Worm (Caenorhabditis elegans) whole organism, L4/young adult: ENCODE results near the gene W03H9.1.

Source experiments
- W03F9.2 ChIP-seq: fragments of 150-350 bp; optimal IDR thresholded peaks from 2 replicates; lab custom pipeline; 2014; ENCODE audit warnings: missing biosample characterization, missing genetic modification characterization
- dao-5 ChIP-seq: sonication (generic microtip); optimal IDR thresholded peaks from 2 replicates; lab custom pipeline; 2016; ENCODE audit warnings: missing genotype, missing genetic modification characterization, moderate library complexity, missing compliant biosample characterization
- him-1 ChIP-seq: sonication (generic microtip); optimal IDR thresholded peaks from 2 replicates; lab custom pipeline; 2016; ENCODE audit warnings: missing genotype, missing genetic modification reagents, missing genetic modification characterization, missing compliant biosample characterization

DNA sequence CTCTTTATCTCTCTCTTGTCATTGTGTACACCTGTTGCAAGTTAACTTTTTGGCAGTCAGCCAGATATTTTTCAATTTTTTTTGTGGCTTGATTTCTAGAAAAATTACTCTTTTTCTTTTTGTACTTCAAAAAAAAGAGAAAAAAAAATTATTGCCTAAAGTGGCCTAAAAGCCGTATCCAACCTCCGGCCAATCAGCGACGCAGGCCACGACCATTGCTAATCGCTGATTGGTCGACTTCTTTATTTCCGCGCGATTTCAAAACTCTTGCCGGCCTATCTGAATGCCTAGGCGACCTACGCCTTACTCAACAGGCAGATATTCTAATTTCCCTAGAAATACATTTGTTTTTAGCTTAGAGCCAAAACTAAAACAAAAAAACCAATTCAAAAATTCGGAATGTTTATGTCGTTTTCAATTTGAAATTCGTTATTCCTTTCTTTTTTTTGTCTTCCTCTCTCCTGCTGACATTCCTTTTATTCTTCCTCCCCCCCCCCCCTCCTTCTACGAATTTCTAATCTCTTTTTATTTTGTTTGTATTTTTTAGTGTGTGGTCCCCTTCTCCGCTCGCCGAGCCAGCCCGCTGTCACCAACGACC is 47.7 kb upstream of the W03H9.1 start, which contains the start of gene ace-4:
- TF ChIP-seq dao-5 (tag; lab: Kevin White, UChicago): no peak
- no peak for TF ChIP-seq him-1
- no peak for TF ChIP-seq W03F9.2 (tag; lab: Kevin White, UChicago)
